Fruit fly (Drosophila melanogaster): ENCODE results near the gene ChAT.

Gene ChAT

DNA sequence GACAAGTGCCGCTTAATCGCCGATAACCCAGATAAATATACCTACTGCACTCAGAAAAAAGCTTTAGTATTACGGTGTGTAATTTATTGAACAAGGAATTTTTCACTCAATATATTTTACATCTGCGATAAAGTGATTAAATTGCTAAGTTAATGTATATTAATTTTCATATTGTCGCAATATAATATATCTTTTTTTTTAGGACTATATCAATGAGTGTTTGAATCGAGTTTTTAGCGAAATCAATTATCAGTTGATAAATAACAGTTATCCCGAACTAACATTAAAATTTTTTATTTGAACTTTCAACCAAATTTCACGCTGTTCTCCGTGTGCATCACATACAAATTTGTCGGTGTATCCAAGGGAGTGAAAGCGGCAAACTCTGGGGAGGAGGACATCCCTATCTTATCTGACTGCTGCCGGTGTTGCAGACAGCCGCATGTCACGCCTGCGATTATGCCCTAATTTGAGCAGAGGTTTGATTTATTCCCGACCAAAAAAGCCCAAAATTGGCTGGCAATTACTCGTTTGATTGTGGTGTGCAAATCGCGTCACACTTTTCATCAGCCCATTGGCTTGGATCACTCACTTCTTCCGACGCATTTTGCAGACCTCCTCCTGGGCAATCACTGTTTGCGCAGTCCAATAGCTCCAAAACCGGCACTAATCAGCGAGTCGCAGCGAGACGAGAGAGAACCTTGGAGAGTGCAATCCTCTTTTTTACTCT, 33.6 kb downstream of the ChAT start:
- TF ChIP-seq svp (GFP tag) (peak; percentile 82), cyc (GFP tag; optimal IDR thresholded peaks at IDR 0.05) (peak; percentile 32), net (GFP tag; optimal IDR thresholded peaks at IDR 0.05) (peak; percentile 11), Eip78C (GFP tag) (peak; percentile 89), Sox14 (GFP tag; optimal IDR thresholded peaks at IDR 0.05) (no peak), CG8632 (GFP tag; optimal IDR thresholded peaks at IDR 0.05) (peak; percentile 31), Hr4 (GFP tag; optimal IDR thresholded peaks at IDR 0.05) (peak; percentile 11), acj6 (GFP tag; optimal IDR thresholded peaks at IDR 0.05) (peak; percentile 47), vri (GFP tag; optimal IDR thresholded peaks at IDR 0.05) (peak; percentile 28), fd59A (GFP tag; optimal IDR thresholded peaks at IDR 0.05) (peak; percentile 26), CG7368 (GFP tag; optimal IDR thresholded peaks at IDR 0.05) (no peak), Ets96B (tag; optimal IDR thresholded peaks at IDR 0.05) (peak; percentile 17), Met (GFP tag; optimal IDR thresholded peaks at IDR 0.05) (peak; percentile 53), CG31627 (GFP tag; optimal IDR thresholded peaks at IDR 0.05) (peak; percentile 29), Smox (GFP tag; optimal IDR thresholded peaks at IDR 0.05) (peak; percentile 29), CG8119 (GFP tag; IDR thresholded peaks at IDR 0.05) (no peak), CG10631 (GFP tag; optimal IDR thresholded peaks at IDR 0.05) (peak; percentile 4), esn (GFP tag; optimal IDR thresholded peaks at IDR 0.05) (peak; percentile 65), salr (GFP tag; optimal IDR thresholded peaks at IDR 0.05) (no peak), eg (GFP tag; IDR thresholded peaks at IDR 0.05) (peak; percentile 16; the same call in 1 of the 3 replicates), CG34406 (GFP tag; optimal IDR thresholded peaks at IDR 0.05) (peak; percentile 47), CG6792 (GFP tag; optimal IDR thresholded peaks at IDR 0.05) (peak; percentile 17), CG6854 (GFP tag; optimal IDR thresholded peaks at IDR 0.05) (no peak), topi (GFP tag; optimal IDR thresholded peaks at IDR 0.05) (no peak), lz (GFP tag; optimal IDR thresholded peaks at IDR 0.05) (peak; percentile 32), Eip75B (GFP tag; optimal IDR thresholded peaks at IDR 0.05) (peak; percentile 44)

DNA sequence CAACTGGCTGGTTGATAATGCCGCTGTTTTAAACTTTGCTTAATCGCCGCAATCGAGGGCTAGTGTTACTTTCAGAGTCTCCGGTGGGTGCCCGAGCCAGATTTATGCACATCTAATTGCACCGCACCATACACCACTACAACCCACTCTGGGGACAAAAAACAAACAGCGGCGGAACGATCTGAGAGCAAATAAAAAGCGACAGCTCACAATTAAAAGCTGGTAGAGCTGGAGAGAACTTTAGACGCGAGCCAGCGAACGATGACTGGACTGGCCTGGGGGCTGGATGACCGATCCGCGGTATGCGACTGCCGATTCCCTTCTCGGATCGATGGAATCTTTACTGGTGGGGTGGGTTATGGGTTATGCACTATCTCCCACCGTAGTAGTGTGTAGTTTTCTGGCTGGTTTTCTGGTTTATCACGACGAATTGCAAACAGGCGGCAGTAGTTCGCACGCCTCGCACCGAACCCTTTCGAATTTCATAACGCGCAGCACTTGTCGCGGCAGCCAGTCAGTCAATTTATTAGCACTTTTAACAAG, 34.2 kb downstream of the ChAT start:
- no peak for TF ChIP-seq Blimp-1 (GFP tag; optimal IDR thresholded peaks at IDR 0.05)
- peak; percentile 5 for TF ChIP-seq CG6276 (GFP tag; optimal IDR thresholded peaks at IDR 0.05)
- no peak for TF ChIP-seq acj6 (GFP tag; optimal IDR thresholded peaks at IDR 0.05)
- no peak for TF ChIP-seq CG6792 (GFP tag; optimal IDR thresholded peaks at IDR 0.05)
- peak; percentile 24 for TF ChIP-seq pdm3 (GFP tag; optimal IDR thresholded peaks at IDR 0.05)
- peak; percentile 29 for TF ChIP-seq CG7368 (GFP tag; optimal IDR thresholded peaks at IDR 0.05)
- TF ChIP-seq CG10669 (GFP tag; optimal IDR thresholded peaks at IDR 0.05): no peak
- peak; percentile 25 for TF ChIP-seq OdsH (GFP tag; optimal IDR thresholded peaks at IDR 0.05)
- TF ChIP-seq CG31627 (GFP tag; optimal IDR thresholded peaks at IDR 0.05): peak; percentile 2
- peak; percentile 3 for TF ChIP-seq Eip78C (GFP tag)
- TF ChIP-seq CG3919 (GFP tag; optimal IDR thresholded peaks at IDR 0.05): peak; percentile 22
- peak; percentile 5 for TF ChIP-seq esn (GFP tag; optimal IDR thresholded peaks at IDR 0.05)
- TF ChIP-seq net (GFP tag; optimal IDR thresholded peaks at IDR 0.05): peak; percentile 8
- TF ChIP-seq ss (GFP tag; optimal IDR thresholded peaks at IDR 0.05): peak in 1 of 2 experiments; percentile 26
- peak; percentile 13 for TF ChIP-seq lz (GFP tag; optimal IDR thresholded peaks at IDR 0.05)
- no peak for TF ChIP-seq CG11762 (GFP tag; optimal IDR thresholded peaks at IDR 0.05; ENCODE audit: insufficient read depth)
- TF ChIP-seq CG32006 (GFP tag; optimal IDR thresholded peaks at IDR 0.05): peak; percentile 51
- peak; percentile 1 for TF ChIP-seq achi (GFP tag; optimal IDR thresholded peaks at IDR 0.05)
- peak; percentile 76 for TF ChIP-seq svp (GFP tag)
- 0 out of 3 replicates have a peak, but pooled peaks have one; percentile 30 for TF ChIP-seq CG6163 (GFP tag; IDR thresholded peaks at IDR 0.05)
- TF ChIP-seq Hr39 (GFP tag; optimal IDR thresholded peaks at IDR 0.05): peak; percentile 5
